Worm (Caenorhabditis elegans): Measurements from ENCODE around the gene sdz-33.

sdz-33 gene

ce11 chrIII:11907177-11907576, at the start of gene sdz-33:
sdz-33 (plus strand) TSS chrIII:11907477.
- TF ChIP-seq ama-1 (optimal IDR thresholded peaks at IDR 0.05): no peak
- no peak for TF ChIP-seq sea-1 (GFP tag; conservative IDR thresholded peaks at IDR 0.05)
- no peak for TF ChIP-seq pes-1 (GFP tag; IDR thresholded peaks at IDR 0.05)
- no peak for TF ChIP-seq aly-1 (tag; optimal IDR thresholded peaks at IDR 0.05)
- no peak for TF ChIP-seq flt-1 (GFP tag; IDR thresholded peaks at IDR 0.05)
- TF ChIP-seq scrt-1 (GFP tag; IDR thresholded peaks at IDR 0.05): no peak
- no peak for TF ChIP-seq F13C5.2 (tag; optimal IDR thresholded peaks at IDR 0.05)
- no peak for TF ChIP-seq hmbx-1 (tag; optimal IDR thresholded peaks at IDR 0.05)
- no peak for TF ChIP-seq hnd-1 (tag; optimal IDR thresholded peaks at IDR 0.05)
- no peak for TF ChIP-seq tra-4 (tag; optimal IDR thresholded peaks at IDR 0.05)
- no peak for TF ChIP-seq ceh-36 (tag; optimal IDR thresholded peaks at IDR 0.05)
- no peak for TF ChIP-seq tbx-11 (GFP tag; IDR thresholded peaks at IDR 0.05)
- no peak for TF ChIP-seq ets-7 (tag; optimal IDR thresholded peaks at IDR 0.05)
- no peak for TF ChIP-seq hmg-4 (GFP tag; optimal IDR thresholded peaks at IDR 0.05)
- TF ChIP-seq tbx-37 (GFP tag; conservative IDR thresholded peaks at IDR 0.05): no peak
- TF ChIP-seq B0310.2 (tag; optimal IDR thresholded peaks at IDR 0.05): no peak

DNA sequence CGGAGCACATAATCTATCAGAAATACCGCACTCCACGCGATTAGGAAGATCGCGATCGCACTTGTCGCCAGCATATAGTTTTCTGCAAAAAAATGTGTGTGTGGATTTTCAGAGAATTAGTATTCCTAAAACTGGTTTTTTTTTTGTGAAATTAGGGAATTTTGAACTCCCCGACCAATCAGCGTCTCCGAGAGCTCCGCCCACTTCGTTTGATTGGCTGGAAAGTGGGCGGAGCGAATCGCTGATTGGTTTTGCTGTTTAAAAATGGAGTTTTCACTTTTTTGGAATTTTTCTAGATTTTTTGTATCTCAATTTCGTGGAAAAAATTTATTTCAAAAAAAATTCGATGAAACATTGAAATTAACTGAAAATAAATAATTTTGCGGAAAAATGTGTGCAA, 46.2 kb upstream of the sdz-33 start:
- TF ChIP-seq hmbx-1 (tag; optimal IDR thresholded peaks at IDR 0.05): no peak
- no peak for TF ChIP-seq ceh-13 (GFP tag; optimal IDR thresholded peaks at IDR 0.05)
- TF ChIP-seq sea-1 (GFP tag; conservative IDR thresholded peaks at IDR 0.05): no peak
- no peak for TF ChIP-seq tra-4 (tag; optimal IDR thresholded peaks at IDR 0.05)

ce11 chrIII:11862149-11862548, 45.1 kb upstream of the sdz-33 start, which contains the start of gene Y56A3A.2:
Y56A3A.2 (minus strand) TSS chrIII:11862249.
- TF ChIP-seq tra-4 (tag; optimal IDR thresholded peaks at IDR 0.05) (no peak), B0310.2 (tag; optimal IDR thresholded peaks at IDR 0.05) (no peak), ama-1 (optimal IDR thresholded peaks at IDR 0.05) (no peak), tbx-11 (GFP tag; IDR thresholded peaks at IDR 0.05) (no peak), ets-7 (tag; optimal IDR thresholded peaks at IDR 0.05) (no peak), hnd-1 (tag; optimal IDR thresholded peaks at IDR 0.05) (no peak), aly-1 (tag; optimal IDR thresholded peaks at IDR 0.05) (no peak), F13C5.2 (tag; optimal IDR thresholded peaks at IDR 0.05) (no peak), pes-1 (GFP tag; IDR thresholded peaks at IDR 0.05) (no peak), sea-1 (GFP tag; conservative IDR thresholded peaks at IDR 0.05) (no peak), tbx-37 (GFP tag; conservative IDR thresholded peaks at IDR 0.05) (no peak), ceh-36 (tag; optimal IDR thresholded peaks at IDR 0.05) (no peak), ceh-13 (GFP tag; optimal IDR thresholded peaks at IDR 0.05) (no peak), hmg-4 (GFP tag; optimal IDR thresholded peaks at IDR 0.05) (no peak), flt-1 (GFP tag; IDR thresholded peaks at IDR 0.05) (no peak), scrt-1 (GFP tag; IDR thresholded peaks at IDR 0.05) (no peak)

DNA sequence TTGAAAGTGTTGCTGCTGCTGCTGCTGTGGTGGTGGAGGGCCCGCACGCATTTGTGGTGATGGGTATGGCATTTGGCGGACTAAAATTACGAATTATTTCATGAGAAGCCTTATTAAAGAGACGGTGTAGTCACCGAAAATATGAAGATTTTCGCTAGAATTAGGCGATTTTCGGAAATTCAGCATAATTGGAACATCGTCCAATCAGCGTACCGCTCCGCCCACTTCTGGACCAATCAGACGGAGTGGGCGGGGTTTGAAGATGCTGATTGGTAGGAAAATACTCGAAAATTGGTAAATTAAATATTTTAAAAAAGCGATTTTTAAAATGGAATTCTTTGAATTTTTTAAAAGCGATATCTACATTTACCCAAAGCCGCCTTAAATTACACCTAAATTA, 41.1 kb upstream of the sdz-33 start:
- TF ChIP-seq ama-1 (optimal IDR thresholded peaks at IDR 0.05): no peak
- no peak for TF ChIP-seq ceh-13 (GFP tag; optimal IDR thresholded peaks at IDR 0.05)
- TF ChIP-seq sea-1 (GFP tag; conservative IDR thresholded peaks at IDR 0.05): no peak
- no peak for TF ChIP-seq pes-1 (GFP tag; IDR thresholded peaks at IDR 0.05)
- TF ChIP-seq tra-4 (tag; optimal IDR thresholded peaks at IDR 0.05): no peak
- TF ChIP-seq aly-1 (tag; optimal IDR thresholded peaks at IDR 0.05): no peak
- no peak for TF ChIP-seq tbx-11 (GFP tag; IDR thresholded peaks at IDR 0.05)
- no peak for TF ChIP-seq hmbx-1 (tag; optimal IDR thresholded peaks at IDR 0.05)
- TF ChIP-seq flt-1 (GFP tag; IDR thresholded peaks at IDR 0.05): no peak
- TF ChIP-seq hmg-4 (GFP tag; optimal IDR thresholded peaks at IDR 0.05): no peak
- no peak for TF ChIP-seq B0310.2 (tag; optimal IDR thresholded peaks at IDR 0.05)
- TF ChIP-seq ceh-36 (tag; optimal IDR thresholded peaks at IDR 0.05): no peak
- TF ChIP-seq F13C5.2 (tag; optimal IDR thresholded peaks at IDR 0.05): no peak
- no peak for TF ChIP-seq hnd-1 (tag; optimal IDR thresholded peaks at IDR 0.05)
- TF ChIP-seq scrt-1 (GFP tag; IDR thresholded peaks at IDR 0.05): no peak
- no peak for TF ChIP-seq tbx-37 (GFP tag; conservative IDR thresholded peaks at IDR 0.05)
- no peak for TF ChIP-seq ets-7 (tag; optimal IDR thresholded peaks at IDR 0.05)

DNA sequence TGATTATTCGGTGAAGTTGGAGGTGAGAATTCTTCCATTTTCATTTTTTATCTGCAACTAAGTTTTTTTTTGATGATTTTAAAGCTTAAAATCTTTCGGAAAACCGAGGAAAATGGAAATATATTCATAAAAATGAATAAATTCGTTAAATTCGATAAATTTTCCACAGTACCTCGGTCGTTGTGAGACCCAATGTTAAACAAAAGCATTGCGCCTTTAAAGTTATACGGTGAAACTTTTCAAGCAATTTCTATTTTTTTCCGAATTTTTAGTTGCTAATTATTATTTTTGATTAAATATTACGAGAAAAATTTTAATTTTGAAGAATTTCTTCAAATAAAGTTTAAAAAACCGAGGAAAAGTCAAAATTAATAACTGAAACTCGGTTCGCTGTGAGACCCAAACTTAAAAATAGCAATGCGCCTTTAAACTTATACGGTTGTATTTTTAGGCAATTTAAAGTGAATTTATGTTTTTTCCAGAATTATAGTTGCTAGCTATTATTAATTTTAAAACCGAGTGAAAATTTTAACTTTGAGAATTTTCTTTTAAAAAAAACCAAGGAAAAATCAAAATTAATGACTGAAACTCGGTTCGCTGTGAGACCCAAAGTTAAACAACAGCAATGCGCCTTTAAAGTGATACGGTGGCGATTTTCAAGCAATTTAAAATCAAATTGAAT, 37.9 kb upstream of the sdz-33 start, which contains the start of gene taf-12:
Gene taf-12 (minus strand): TSS at position 51 of the 682 bp plus-strand sequence.
- TF ChIP-seq pes-1 (GFP tag; IDR thresholded peaks at IDR 0.05): no peak
- TF ChIP-seq tbx-37 (GFP tag; conservative IDR thresholded peaks at IDR 0.05): no peak
- no peak for TF ChIP-seq ets-7 (tag; optimal IDR thresholded peaks at IDR 0.05)
- TF ChIP-seq sea-1 (GFP tag; conservative IDR thresholded peaks at IDR 0.05): no peak
- TF ChIP-seq tra-4 (tag; optimal IDR thresholded peaks at IDR 0.05): no peak
- TF ChIP-seq hmg-4 (GFP tag; optimal IDR thresholded peaks at IDR 0.05): no peak
- TF ChIP-seq flt-1 (GFP tag; IDR thresholded peaks at IDR 0.05): no peak
- no peak for TF ChIP-seq hmbx-1 (tag; optimal IDR thresholded peaks at IDR 0.05)
- no peak for TF ChIP-seq scrt-1 (GFP tag; IDR thresholded peaks at IDR 0.05)
- TF ChIP-seq ceh-36 (tag; optimal IDR thresholded peaks at IDR 0.05): no peak
- TF ChIP-seq ceh-13 (GFP tag; optimal IDR thresholded peaks at IDR 0.05): no peak
- TF ChIP-seq B0310.2 (tag; optimal IDR thresholded peaks at IDR 0.05): no peak
- TF ChIP-seq F13C5.2 (tag; optimal IDR thresholded peaks at IDR 0.05): no peak
- no peak for TF ChIP-seq ama-1 (optimal IDR thresholded peaks at IDR 0.05)
- TF ChIP-seq hnd-1 (tag; optimal IDR thresholded peaks at IDR 0.05): no peak
- TF ChIP-seq aly-1 (tag; optimal IDR thresholded peaks at IDR 0.05): no peak
- no peak for TF ChIP-seq tbx-11 (GFP tag; IDR thresholded peaks at IDR 0.05)

- TF ChIP-seq F13C5.2 (tag; optimal IDR thresholded peaks at IDR 0.05) (peak; percentile 55), tbx-37 (GFP tag; conservative IDR thresholded peaks at IDR 0.05) (peak; percentile 51), hmg-4 (GFP tag; optimal IDR thresholded peaks at IDR 0.05) (peak; percentile 72), pes-1 (GFP tag; IDR thresholded peaks at IDR 0.05) (peak; percentile 43; the same call in 1 of the 2 replicates), scrt-1 (GFP tag; IDR thresholded peaks at IDR 0.05) (no peak)
These were observed 37.3 kb upstream of the sdz-33 start for ce11 chrIII:11870009-11870408.

DNA sequence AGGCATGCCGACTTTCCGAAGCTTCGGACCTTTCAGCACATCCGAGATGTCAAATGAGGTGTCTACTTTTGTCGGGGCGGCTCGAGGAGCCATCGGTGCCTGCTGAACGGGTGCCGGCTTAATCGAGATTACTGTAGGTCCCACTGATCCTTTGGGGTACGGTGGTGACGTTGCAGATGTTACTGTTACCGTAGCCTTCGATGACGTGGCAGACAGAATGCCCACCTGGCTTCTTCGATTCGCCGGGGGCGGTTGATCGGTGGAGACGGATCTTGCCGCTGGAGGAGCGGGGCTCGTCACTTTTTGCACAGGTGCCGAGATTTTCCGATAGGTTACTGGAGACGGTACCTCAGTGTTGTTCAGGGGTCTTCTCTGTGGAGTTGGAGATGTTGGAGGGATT, 35.7 kb upstream of the sdz-33 start:
- TF ChIP-seq ets-7 (tag; optimal IDR thresholded peaks at IDR 0.05) (no peak), tbx-37 (GFP tag; conservative IDR thresholded peaks at IDR 0.05) (no peak), scrt-1 (GFP tag; IDR thresholded peaks at IDR 0.05) (no peak), ceh-13 (GFP tag; optimal IDR thresholded peaks at IDR 0.05) (no peak), hnd-1 (tag; optimal IDR thresholded peaks at IDR 0.05) (no peak), aly-1 (tag; optimal IDR thresholded peaks at IDR 0.05) (no peak), ceh-36 (tag; optimal IDR thresholded peaks at IDR 0.05) (no peak), pes-1 (GFP tag; IDR thresholded peaks at IDR 0.05) (no peak), B0310.2 (tag; optimal IDR thresholded peaks at IDR 0.05) (no peak), hmg-4 (GFP tag; optimal IDR thresholded peaks at IDR 0.05) (no peak), flt-1 (GFP tag; IDR thresholded peaks at IDR 0.05) (no peak), tbx-11 (GFP tag; IDR thresholded peaks at IDR 0.05) (no peak), F13C5.2 (tag; optimal IDR thresholded peaks at IDR 0.05) (no peak), tra-4 (tag; optimal IDR thresholded peaks at IDR 0.05) (no peak), hmbx-1 (tag; optimal IDR thresholded peaks at IDR 0.05) (no peak), sea-1 (GFP tag; conservative IDR thresholded peaks at IDR 0.05) (no peak), ama-1 (optimal IDR thresholded peaks at IDR 0.05) (no peak)

All from whole organism, early embryonic.